Worm (Caenorhabditis elegans): ENCODE data around the gene snr-4.

The snr-4 gene

ce11 chrV:11979673-11980561 lies at the start of gene snr-4 (continued):
- TF ChIP-seq sea-2 (GFP tag; IDR thresholded peaks at IDR 0.05): no peak
- peak; percentile 73 for TF ChIP-seq lin-26 (GFP tag; IDR thresholded peaks at IDR 0.05)
- peak; percentile 53 for TF ChIP-seq hsf-1 (GFP tag; IDR thresholded peaks at IDR 0.05)
- peak; percentile 81 for TF ChIP-seq atf-7 (tag; optimal IDR thresholded peaks at IDR 0.05)
- no peak for TF ChIP-seq T26A5.8 (tag; optimal IDR thresholded peaks at IDR 0.05)
- no peak for TF ChIP-seq ztf-22 (GFP tag; optimal IDR thresholded peaks at IDR 0.05)
- peak; percentile 86 for TF ChIP-seq hrde-1 (tag; optimal IDR thresholded peaks at IDR 0.05; ENCODE audit: borderline replicate concordance)
- TF ChIP-seq him-1 (tag; optimal IDR thresholded peaks at IDR 0.05): peak; percentile 92
- TF ChIP-seq zim-3 (tag; optimal IDR thresholded peaks at IDR 0.05): no peak
- peak; percentile 74; the same call in 1 of the 2 replicates for TF ChIP-seq egl-44 (GFP tag; IDR thresholded peaks at IDR 0.05)
- peak; percentile 48; the same call in 1 of the 2 replicates for TF ChIP-seq ztf-6 (GFP tag; IDR thresholded peaks at IDR 0.05)
- peak; percentile 93 for TF ChIP-seq lin-40 (tag; optimal IDR thresholded peaks at IDR 0.05)
- TF ChIP-seq egl-18 (GFP tag; IDR thresholded peaks at IDR 0.05): peak; percentile 76; the same call in 1 of the 2 replicates
- peak; percentile 67 for TF ChIP-seq athp-1 (tag; optimal IDR thresholded peaks at IDR 0.05)
- peak; percentile 93 for TF ChIP-seq F49E8.2 (tag; optimal IDR thresholded peaks at IDR 0.05; ENCODE audit: insufficient read depth)
- no peak for TF ChIP-seq F57A8.1 (GFP tag; optimal IDR thresholded peaks at IDR 0.05)
- TF ChIP-seq nhr-27 (tag; optimal IDR thresholded peaks at IDR 0.05): no peak
- TF ChIP-seq unc-62 (GFP tag; optimal IDR thresholded peaks at IDR 0.05): no peak
- peak; percentile 76 for TF ChIP-seq ztf-26 (tag; optimal IDR thresholded peaks at IDR 0.05)
- peak; percentile 95 for TF ChIP-seq rcor-1 (GFP tag; IDR thresholded peaks at IDR 0.05)
- TF ChIP-seq ztf-3 (GFP tag; optimal IDR thresholded peaks at IDR 0.05): peak; percentile 10
- TF ChIP-seq ekl-4 (GFP tag; IDR thresholded peaks at IDR 0.05): peak; percentile 97
- peak; percentile 49 for TF ChIP-seq pha-4 (tag; optimal IDR thresholded peaks at IDR 0.05)
- peak; percentile 83 for TF ChIP-seq dpff-1 (tag; optimal IDR thresholded peaks at IDR 0.05)
- peak; percentile 49 for TF ChIP-seq F22D6.2 (tag; optimal IDR thresholded peaks at IDR 0.05)
- no peak for TF ChIP-seq ztf-25 (GFP tag; IDR thresholded peaks at IDR 0.05)
- peak; percentile 72 for TF ChIP-seq unc-130 (GFP tag; optimal IDR thresholded peaks at IDR 0.05)
- TF ChIP-seq mcd-1 (GFP tag; IDR thresholded peaks at IDR 0.05): peak; percentile 93
- no peak for TF ChIP-seq tbx-9 (tag; optimal IDR thresholded peaks at IDR 0.05; ENCODE audit: borderline replicate concordance)
- TF ChIP-seq lsl-1 (GFP tag; optimal IDR thresholded peaks at IDR 0.05): peak; percentile 81
- peak; percentile 60 for TF ChIP-seq Y67H2A.10 (GFP tag; conservative IDR thresholded peaks at IDR 0.05)
- TF ChIP-seq F55B11.4 (tag; optimal IDR thresholded peaks at IDR 0.05; ENCODE audit: borderline replicate concordance, insufficient read depth): no peak
- peak; percentile 88 for TF ChIP-seq madf-6 (GFP tag; IDR thresholded peaks at IDR 0.05)
- peak; percentile 26 for TF ChIP-seq ets-4 (GFP tag; optimal IDR thresholded peaks at IDR 0.05)
- peak; percentile 99 for TF ChIP-seq pbrm-1 (GFP tag; IDR thresholded peaks at IDR 0.05)

ce11 chrV:12028151-12028550 lies 48.6 kb upstream of the snr-4 start:
- TF ChIP-seq nfya-2 (GFP tag; IDR thresholded peaks at IDR 0.05) (no peak), attf-3 (GFP tag; conservative IDR thresholded peaks at IDR 0.05) (no peak), ztf-25 (GFP tag; IDR thresholded peaks at IDR 0.05) (no peak), ceh-40 (GFP tag; IDR thresholded peaks at IDR 0.05) (no peak), rcor-1 (GFP tag; IDR thresholded peaks at IDR 0.05) (no peak), F49E8.2 (tag; optimal IDR thresholded peaks at IDR 0.05; ENCODE audit: insufficient read depth) (no peak), K11D2.4 (GFP tag; IDR thresholded peaks at IDR 0.05) (no peak), ceh-100 (GFP tag; IDR thresholded peaks at IDR 0.05) (no peak), tbp1 (GFP tag; optimal IDR thresholded peaks at IDR 0.05) (no peak), snpc-1.3 (tag; optimal IDR thresholded peaks at IDR 0.05; ENCODE audit: insufficient read depth) (no peak), F33H1.4 (GFP tag; IDR thresholded peaks at IDR 0.05) (no peak), efl-1 (GFP tag; optimal IDR thresholded peaks at IDR 0.05) (no peak), B0035.1 (tag; optimal IDR thresholded peaks at IDR 0.05) (no peak), ama-1 (optimal IDR thresholded peaks at IDR 0.05) (no peak), ama-1 (GFP tag; optimal IDR thresholded peaks at IDR 0.05) (no peak), mcd-1 (GFP tag; IDR thresholded peaks at IDR 0.05) (no peak), madf-3 (GFP tag; IDR thresholded peaks at IDR 0.05) (no peak)

All from whole organism, young adult.